Fruit fly (Drosophila melanogaster): Measurements from ENCODE around the gene CG14154.

The CG14154 gene

DNA sequence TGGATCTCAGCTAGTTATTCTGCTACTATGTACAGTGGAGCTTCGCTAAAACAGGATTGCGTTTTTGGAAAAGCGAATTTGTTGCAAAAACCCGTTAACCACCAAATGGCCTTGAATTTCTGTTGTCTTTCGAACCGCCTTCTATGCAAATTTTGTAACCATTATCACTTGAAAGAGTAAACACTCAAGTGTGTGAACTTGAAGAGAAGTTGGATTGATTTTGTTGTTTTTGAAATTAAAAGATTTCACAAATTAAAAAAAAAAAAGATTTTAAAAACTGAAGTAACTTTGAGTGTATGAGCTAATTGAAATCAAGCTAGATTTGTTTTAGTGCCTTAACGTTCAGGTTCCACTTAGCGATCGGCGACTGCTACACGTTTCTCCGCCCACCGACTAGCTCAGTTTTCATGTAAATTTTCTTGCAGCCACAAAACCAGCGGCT lies 42.2 kb downstream of the CG14154 start:
- TF ChIP-seq dsf (GFP tag; optimal IDR thresholded peaks at IDR 0.05; ENCODE audit: borderline replicate concordance) (no peak), ey (GFP tag; optimal IDR thresholded peaks at IDR 0.05) (peak; percentile 31), foxo (GFP tag; optimal IDR thresholded peaks at IDR 0.05) (peak in 1 of 2 experiments; percentile 51), pan (optimal IDR thresholded peaks at IDR 0.05) (no peak), Abd-B (GFP tag; optimal IDR thresholded peaks at IDR 0.05) (no peak), br (GFP tag; optimal IDR thresholded peaks at IDR 0.05) (peak; percentile 45), fru (GFP tag; optimal IDR thresholded peaks at IDR 0.05) (peak; percentile 21), HLH106 (tag; optimal IDR thresholded peaks at IDR 0.05) (peak; percentile 59), usp (GFP tag; optimal IDR thresholded peaks at IDR 0.05) (no peak), Vsx2 (GFP tag; optimal IDR thresholded peaks at IDR 0.05; ENCODE audit: partially characterized antibody) (no peak), woc (GFP tag; optimal IDR thresholded peaks at IDR 0.05) (peak; percentile 13), rgr (GFP tag; optimal IDR thresholded peaks at IDR 0.05) (peak; percentile 14), Mio (GFP tag; optimal IDR thresholded peaks at IDR 0.05) (no peak), Hnf4 (GFP tag; optimal IDR thresholded peaks at IDR 0.05) (peak; percentile 3), Myc (optimal IDR thresholded peaks at IDR 0.05) (no peak), h (GFP tag; optimal IDR thresholded peaks at IDR 0.05) (peak; percentile 36), CrebA (GFP tag; optimal IDR thresholded peaks at IDR 0.05; ENCODE audit: borderline replicate concordance) (no peak), CG9705 (GFP tag; optimal IDR thresholded peaks at IDR 0.05) (peak; percentile 17)

DNA sequence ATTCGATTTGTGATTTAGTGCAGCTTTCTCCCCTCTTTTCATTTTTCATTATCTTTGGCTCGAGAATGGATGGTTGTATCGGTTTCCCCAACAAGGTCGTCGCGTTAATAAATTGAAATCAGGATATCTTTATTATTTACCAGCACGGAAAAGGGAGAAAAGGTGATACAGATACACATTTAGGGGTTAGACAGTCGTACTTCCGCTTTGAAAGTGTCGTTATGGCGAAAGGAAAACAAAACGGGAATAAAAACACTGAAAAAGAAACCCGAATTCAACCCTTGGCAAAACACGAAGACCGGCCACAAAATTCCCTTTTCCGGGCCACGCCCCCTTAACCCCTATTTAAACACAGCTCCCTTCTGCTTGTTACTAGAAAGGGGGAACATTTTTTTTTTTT lies 42.8 kb downstream of the CG14154 start:
- TF ChIP-seq jim (GFP tag; optimal IDR thresholded peaks at IDR 0.05) (no peak), dsf (GFP tag; optimal IDR thresholded peaks at IDR 0.05; ENCODE audit: borderline replicate concordance) (no peak), dmrt93B (GFP tag; optimal IDR thresholded peaks at IDR 0.05) (no peak)

DNA sequence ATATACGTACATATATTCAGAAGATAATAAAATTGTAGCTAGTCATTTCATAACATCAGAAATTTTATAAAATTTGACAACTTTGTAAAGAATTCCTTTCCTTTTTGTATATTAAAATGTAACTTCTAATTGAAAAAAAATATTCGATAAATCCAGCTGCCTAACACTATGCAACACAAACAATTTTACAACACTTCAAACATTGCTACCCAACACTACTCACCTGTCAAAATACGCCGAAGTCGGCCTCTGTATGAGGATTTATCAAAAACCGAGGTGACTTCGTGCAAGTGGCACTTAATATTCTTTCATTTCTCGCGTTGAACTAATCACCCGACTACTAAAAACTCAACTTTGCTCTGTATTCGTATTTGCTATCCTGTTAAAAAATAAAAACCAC lies 44.9 kb downstream of the CG14154 start:
- TF ChIP-seq CG32264 (GFP tag; optimal IDR thresholded peaks at IDR 0.05) (no peak), woc (GFP tag; optimal IDR thresholded peaks at IDR 0.05) (no peak), brk (GFP tag; optimal IDR thresholded peaks at IDR 0.05) (no peak), Hnf4 (GFP tag; optimal IDR thresholded peaks at IDR 0.05) (no peak), pan (optimal IDR thresholded peaks at IDR 0.05) (no peak), GATAd (GFP tag; optimal IDR thresholded peaks at IDR 0.05) (no peak), ey (GFP tag; optimal IDR thresholded peaks at IDR 0.05) (no peak), usp (GFP tag; optimal IDR thresholded peaks at IDR 0.05) (no peak), sage (GFP tag; optimal IDR thresholded peaks at IDR 0.05) (no peak), jim (GFP tag; optimal IDR thresholded peaks at IDR 0.05) (no peak), Rel (GFP tag; optimal IDR thresholded peaks at IDR 0.05) (no peak), Rel (tag; optimal IDR thresholded peaks at IDR 0.05) (no peak), psq (GFP tag; optimal IDR thresholded peaks at IDR 0.05) (no peak), fru (GFP tag; optimal IDR thresholded peaks at IDR 0.05) (no peak), Hr83 (GFP tag; optimal IDR thresholded peaks at IDR 0.05; ENCODE audit: poor library complexity, severe bottlenecking) (no peak), Myc (optimal IDR thresholded peaks at IDR 0.05) (no peak), Mio (GFP tag; optimal IDR thresholded peaks at IDR 0.05) (no peak), Abd-B (GFP tag; optimal IDR thresholded peaks at IDR 0.05) (no peak), CG9705 (GFP tag; optimal IDR thresholded peaks at IDR 0.05) (no peak), sv (GFP tag; optimal IDR thresholded peaks at IDR 0.05) (no peak), Sp1 (GFP tag; optimal IDR thresholded peaks at IDR 0.05) (no peak)

DNA sequence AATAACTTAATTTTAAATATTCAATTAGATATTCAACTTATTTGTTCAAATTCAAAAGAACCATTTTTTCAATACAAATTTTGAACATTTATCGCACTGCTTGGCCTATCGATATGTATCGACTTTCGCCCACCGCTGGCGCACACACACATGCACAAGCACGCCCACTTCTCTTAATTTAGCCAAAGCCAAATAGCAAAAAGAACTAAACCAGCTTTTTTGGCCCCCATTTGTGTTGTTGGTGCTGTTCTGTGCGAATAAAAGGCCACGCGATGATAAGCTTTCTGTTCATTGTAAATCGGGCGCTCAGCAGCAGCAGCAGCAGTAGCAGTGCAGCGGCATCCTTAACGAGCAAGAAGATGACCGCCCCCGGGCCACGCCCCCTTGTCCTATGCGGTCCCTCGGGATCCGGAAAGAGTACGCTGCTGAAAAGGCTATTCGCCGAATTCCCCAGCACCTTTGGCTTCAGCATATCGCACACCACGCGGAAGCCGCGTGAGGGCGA lies 49.3 kb downstream of the CG14154 start, which contains the start of gene CG11811:
CG11811 (plus strand) TSS at position 121 of the 505 bp plus-strand sequence.
- no peak for TF ChIP-seq psq (GFP tag; optimal IDR thresholded peaks at IDR 0.05)
- peak; percentile 8 for TF ChIP-seq woc (GFP tag; optimal IDR thresholded peaks at IDR 0.05)
- TF ChIP-seq Rel (GFP tag; optimal IDR thresholded peaks at IDR 0.05) = no peak
- TF ChIP-seq Rel (tag; optimal IDR thresholded peaks at IDR 0.05) = peak; percentile 11
